Fruit fly (Drosophila melanogaster) whole organism, embryonic: ENCODE measurements around the gene hang.

ENCODE experiments used
- Adf1 ChIP-seq: fragments of 200-800 bp; sonication (Bioruptor generic); IDR thresholded peaks from 2 replicates; pipeline ENCODE4 v1.3.6; 2022; ENCODE audit warnings: missing biosample characterization, missing genetic modification characterization
- B-H1 ChIP-seq: fragments of 200-800 bp; sonication (Bioruptor generic); IDR thresholded peaks from 3 replicates; pipeline ENCODE4 v1.3.6; 2022; ENCODE audit warnings: missing biosample characterization, missing genetic modification characterization
- CG10543 ChIP-seq: fragments of 200-800 bp; sonication (Bioruptor generic); optimal IDR thresholded peaks from 3 replicates; lab custom pipeline; 2017; ENCODE audit warnings: missing biosample characterization, mild to moderate bottlenecking, missing genetic modification characterization, moderate library complexity
- CG12071 ChIP-seq: fragments of 200-800 bp; sonication (Bioruptor generic); optimal IDR thresholded peaks from 3 replicates; lab custom pipeline; 2018; ENCODE audit warnings: missing biosample characterization, mild to moderate bottlenecking, missing genetic modification characterization
- CG13894 ChIP-seq: fragments of 200-800 bp; sonication (Bioruptor generic); optimal IDR thresholded peaks from 3 replicates; lab custom pipeline; 2018; ENCODE audit warnings: missing biosample characterization, mild to moderate bottlenecking, missing genetic modification characterization, moderate library complexity
- CG15011 ChIP-seq: fragments of 200-800 bp; sonication (Bioruptor generic); optimal IDR thresholded peaks from 3 replicates; lab custom pipeline; 2018; ENCODE audit warnings: missing biosample characterization, mild to moderate bottlenecking, missing genetic modification characterization
- CG17328 ChIP-seq: fragments of 200-800 bp; sonication (Bioruptor generic); IDR thresholded peaks from 2 replicates; pipeline ENCODE4 v1.3.6; 2022; ENCODE audit warnings: missing biosample characterization, missing genetic modification characterization
- CG17829 ChIP-seq: fragments of 200-800 bp; optimal IDR thresholded peaks from 2 replicates; lab custom pipeline; 2019; ENCODE audit warnings: missing biosample characterization, mild to moderate bottlenecking, missing genetic modification characterization, moderate library complexity
- CG1832 ChIP-seq: fragments of 200-800 bp; sonication (Bioruptor generic); optimal IDR thresholded peaks from 2 replicates; lab custom pipeline; 2017; ENCODE audit warnings: missing biosample characterization, mild to moderate bottlenecking, missing genetic modification characterization, inconsistent platforms
- CG18599 ChIP-seq: fragments of 200-800 bp; sonication (Bioruptor generic); optimal IDR thresholded peaks from 3 replicates; lab custom pipeline; 2017; ENCODE audit warnings: missing biosample characterization, missing genetic modification characterization, mild to moderate bottlenecking, moderate library complexity, missing genetic modification reagents
- CG4328 ChIP-seq: fragments of 200-800 bp; sonication (Bioruptor generic); optimal IDR thresholded peaks from 3 replicates; lab custom pipeline; 2017; ENCODE audit warnings: missing biosample characterization, missing genetic modification reagents, missing genetic modification characterization
- CG4424 ChIP-seq: fragments of 200-800 bp; sonication (Bioruptor generic); optimal IDR thresholded peaks from 3 replicates; lab custom pipeline; 2016; ENCODE audit warnings: missing biosample characterization, missing genetic modification characterization
- CG5180 ChIP-seq: fragments of 200-800 bp; sonication (Bioruptor generic); optimal IDR thresholded peaks from 3 replicates; lab custom pipeline; 2017; ENCODE audit warnings: missing biosample characterization, missing genetic modification characterization, mild to moderate bottlenecking, moderate library complexity, missing genetic modification reagents
- CG9609 ChIP-seq: fragments of 200-800 bp; sonication (Bioruptor generic); optimal IDR thresholded peaks from 3 replicates; lab custom pipeline; 2016; ENCODE audit warnings: missing biosample characterization, missing genetic modification characterization
- CG9797 ChIP-seq: fragments of 200-800 bp; sonication (Bioruptor generic); optimal IDR thresholded peaks from 3 replicates; lab custom pipeline; 2018; ENCODE audit warnings: missing biosample characterization, mild to moderate bottlenecking, missing genetic modification characterization
- CTCF ChIP-seq: fragments of 200-800 bp; sonication (Bioruptor generic); optimal IDR thresholded peaks from 2 replicates; lab custom pipeline; 2017; ENCODE audit warnings: missing biosample characterization, mild to moderate bottlenecking, missing genetic modification characterization, moderate library complexity
- Dad ChIP-seq: fragments of 200-800 bp; sonication (Bioruptor generic); optimal IDR thresholded peaks from 3 replicates; lab custom pipeline; 2016; ENCODE audit warnings: missing biosample characterization, missing genetic modification characterization
- Hmr ChIP-seq: fragments of 200-800 bp; sonication (Bioruptor generic); optimal IDR thresholded peaks from 3 replicates; lab custom pipeline; 2017; ENCODE audit warnings: mild to moderate bottlenecking, missing biosample characterization, missing genetic modification reagents, missing genetic modification characterization
- Hr51 ChIP-seq, 2 experiments: fragments of 200-800 bp; sonication (Bioruptor generic); optimal IDR thresholded peaks; 2 replicates in 1 of 2; 3 replicates in 1 of 2; lab custom pipeline; 2016 to 2018; ENCODE audit warnings: missing biosample characterization in 2 of 2, missing genetic modification characterization in 2 of 2, mild to moderate bottlenecking in 1 of 2, moderate library complexity in 1 of 2
- Oli ChIP-seq: fragments of 200-800 bp; sonication (Bioruptor generic); optimal IDR thresholded peaks from 2 replicates; lab custom pipeline; 2018; ENCODE audit warnings: missing biosample characterization, mild to moderate bottlenecking, missing genetic modification characterization, moderate library complexity
- Sox102F ChIP-seq: fragments of 200-800 bp; sonication (Bioruptor generic); optimal IDR thresholded peaks from 2 replicates; lab custom pipeline; 2018; ENCODE audit warnings: missing biosample characterization, mild to moderate bottlenecking, missing genetic modification characterization, moderate library complexity
- Spps ChIP-seq: fragments of 200-800 bp; sonication (Bioruptor generic); optimal IDR thresholded peaks from 2 replicates; lab custom pipeline; 2018; ENCODE audit warnings: missing biosample characterization, mild to moderate bottlenecking, missing genetic modification characterization
- Tbp ChIP-seq: fragments of >200 bp; optimal IDR thresholded peaks from 2 replicates; lab custom pipeline; 2018; ENCODE audit warnings: missing biosample characterization, missing genetic modification characterization
- ap ChIP-seq: fragments of 200-800 bp; sonication (Bioruptor generic); IDR thresholded peaks from 2 replicates; pipeline ENCODE4 v1.3.6; 2022; ENCODE audit warnings: missing biosample characterization, missing genetic modification characterization
- chn ChIP-seq: fragments of 200-800 bp; sonication (Bioruptor generic); optimal IDR thresholded peaks from 2 replicates; lab custom pipeline; 2016; ENCODE audit warnings: missing biosample characterization, missing genetic modification characterization
- da ChIP-seq: fragments of 200-800 bp; sonication (Bioruptor generic); optimal IDR thresholded peaks from 2 replicates; lab custom pipeline; 2016; ENCODE audit warnings: missing biosample characterization, missing genetic modification characterization
- dan ChIP-seq: fragments of 200-800 bp; sonication (Bioruptor generic); IDR thresholded peaks from 2 replicates; pipeline ENCODE4 v1.3.6; 2022; ENCODE audit warnings: missing biosample characterization, missing genetic modification characterization
- danr ChIP-seq: fragments of 200-800 bp; sonication (Bioruptor generic); IDR thresholded peaks from 2 replicates; pipeline ENCODE4 v1.3.6; 2022; ENCODE audit warnings: missing biosample characterization, missing genetic modification characterization
- dm ChIP-seq: fragments of 200-800 bp; sonication (Bioruptor generic); optimal IDR thresholded peaks from 3 replicates; lab custom pipeline; 2016; ENCODE audit warnings: missing biosample characterization, missing genetic modification characterization
- en ChIP-seq: fragments of 200-800 bp; sonication (Bioruptor generic); optimal IDR thresholded peaks from 2 replicates; lab custom pipeline; 2016; ENCODE audit warnings: missing biosample characterization, missing genetic modification characterization
- esg ChIP-seq: fragments of 200-800 bp; sonication (Bioruptor generic); conservative IDR thresholded peaks from 2 replicates; pipeline ENCODE4 v1.3.6; 2022; ENCODE audit warnings: missing biosample characterization, missing genetic modification characterization
- fd96Cb ChIP-seq: fragments of 200-800 bp; sonication (Bioruptor generic); optimal IDR thresholded peaks from 2 replicates; lab custom pipeline; 2018; ENCODE audit warnings: missing biosample characterization, mild to moderate bottlenecking, missing genetic modification characterization, moderate library complexity
- ftz-f1 ChIP-seq: fragments of 200-800 bp; sonication (Bioruptor generic); optimal IDR thresholded peaks from 2 replicates; lab custom pipeline; 2016; ENCODE audit warnings: missing biosample characterization, missing genetic modification characterization
- gem ChIP-seq: fragments of 200-800 bp; sonication (Bioruptor generic); optimal IDR thresholded peaks from 2 replicates; lab custom pipeline; 2019; ENCODE audit warnings: missing biosample characterization, mild to moderate bottlenecking, missing genetic modification characterization, moderate library complexity
- gfzf ChIP-seq: fragments of 200-800 bp; sonication (Bioruptor generic); optimal IDR thresholded peaks from 2 replicates; lab custom pipeline; 2016; ENCODE audit warnings: missing biosample characterization, mild to moderate bottlenecking, missing genetic modification characterization, moderate library complexity
- hb ChIP-seq: fragments of 200-800 bp; sonication (Bioruptor generic); IDR thresholded peaks from 3 replicates; pipeline ENCODE4 v1.3.6; 2022; ENCODE audit warnings: missing biosample characterization, missing genetic modification characterization; ENCODE audit not compliant: partially characterized antibody
- jigr1 ChIP-seq: fragments of 200-800 bp; sonication (Bioruptor generic); IDR thresholded peaks from 3 replicates; pipeline ENCODE4 v1.3.6; 2022; ENCODE audit warnings: missing biosample characterization, missing genetic modification characterization
- ken ChIP-seq: fragments of 200-800 bp; sonication (Bioruptor generic); IDR thresholded peaks from 3 replicates; pipeline ENCODE4 v1.3.6; 2022; ENCODE audit warnings: missing biosample characterization, missing genetic modification characterization
- klu ChIP-seq: fragments of 200-800 bp; sonication (Bioruptor generic); IDR thresholded peaks from 2 replicates; pipeline ENCODE4 v1.3.6; 2022; ENCODE audit warnings: missing biosample characterization, missing genetic modification characterization
- lilli ChIP-seq: fragments of 200-800 bp; sonication (Bioruptor generic); optimal IDR thresholded peaks from 3 replicates; lab custom pipeline; 2016; ENCODE audit warnings: missing biosample characterization, missing genetic modification characterization
- org-1 ChIP-seq: fragments of 200-800 bp; sonication (Bioruptor generic); optimal IDR thresholded peaks from 2 replicates; lab custom pipeline; 2017; ENCODE audit warnings: missing biosample characterization, missing genetic modification characterization
- prd ChIP-seq, 3 experiments: fragments of >200 bp in 2 of 3; fragments of 200-800 bp in 1 of 3; sonication (Bioruptor generic) in 1 of 3; optimal IDR thresholded peaks in 2 of 3; IDR thresholded peaks in 1 of 3; 2 replicates in 2 of 3; 3 replicates in 1 of 3; pipeline versions ENCODE4 v1.3.6 to Lab custom; 2017 to 2022; ENCODE audit warnings: missing biosample characterization in 1 of 3, missing genetic modification characterization in 1 of 3
- ro ChIP-seq: fragments of 200-800 bp; sonication (Bioruptor generic); IDR thresholded peaks from 2 replicates; pipeline ENCODE4 v1.3.6; 2022; ENCODE audit warnings: missing biosample characterization, missing genetic modification characterization
- shn ChIP-seq: fragments of 200-800 bp; sonication (Bioruptor generic); optimal IDR thresholded peaks from 3 replicates; lab custom pipeline; 2016; ENCODE audit warnings: missing biosample characterization, missing genetic modification characterization
- sima ChIP-seq: fragments of 200-800 bp; sonication (Bioruptor generic); optimal IDR thresholded peaks from 2 replicates; lab custom pipeline; 2016; ENCODE audit warnings: missing biosample characterization, missing genetic modification characterization
- slp2 ChIP-seq: fragments of 200-800 bp; sonication (Bioruptor generic); optimal IDR thresholded peaks from 2 replicates; lab custom pipeline; 2016; ENCODE audit warnings: missing biosample characterization, missing genetic modification characterization
- sob ChIP-seq: fragments of 200-800 bp; sonication (Bioruptor generic); IDR thresholded peaks from 2 replicates; pipeline ENCODE4 v1.3.6; 2022; ENCODE audit warnings: missing biosample characterization, missing genetic modification characterization
- tup ChIP-seq: fragments of 200-800 bp; sonication (Bioruptor generic); optimal IDR thresholded peaks from 2 replicates; lab custom pipeline; 2016; ENCODE audit warnings: missing biosample characterization, mild to moderate bottlenecking, missing genetic modification characterization, moderate library complexity
- vnd ChIP-seq: fragments of 200-800 bp; sonication (Bioruptor generic); IDR thresholded peaks from 3 replicates; pipeline ENCODE4 v1.3.6; 2022; ENCODE audit warnings: missing biosample characterization, missing genetic modification characterization; ENCODE audit not compliant: partially characterized antibody
- wek ChIP-seq: fragments of 200-800 bp; sonication (Bioruptor generic); optimal IDR thresholded peaks from 3 replicates; lab custom pipeline; 2018; ENCODE audit warnings: missing biosample characterization, mild to moderate bottlenecking, missing genetic modification characterization, moderate library complexity

The hang gene

DNA sequence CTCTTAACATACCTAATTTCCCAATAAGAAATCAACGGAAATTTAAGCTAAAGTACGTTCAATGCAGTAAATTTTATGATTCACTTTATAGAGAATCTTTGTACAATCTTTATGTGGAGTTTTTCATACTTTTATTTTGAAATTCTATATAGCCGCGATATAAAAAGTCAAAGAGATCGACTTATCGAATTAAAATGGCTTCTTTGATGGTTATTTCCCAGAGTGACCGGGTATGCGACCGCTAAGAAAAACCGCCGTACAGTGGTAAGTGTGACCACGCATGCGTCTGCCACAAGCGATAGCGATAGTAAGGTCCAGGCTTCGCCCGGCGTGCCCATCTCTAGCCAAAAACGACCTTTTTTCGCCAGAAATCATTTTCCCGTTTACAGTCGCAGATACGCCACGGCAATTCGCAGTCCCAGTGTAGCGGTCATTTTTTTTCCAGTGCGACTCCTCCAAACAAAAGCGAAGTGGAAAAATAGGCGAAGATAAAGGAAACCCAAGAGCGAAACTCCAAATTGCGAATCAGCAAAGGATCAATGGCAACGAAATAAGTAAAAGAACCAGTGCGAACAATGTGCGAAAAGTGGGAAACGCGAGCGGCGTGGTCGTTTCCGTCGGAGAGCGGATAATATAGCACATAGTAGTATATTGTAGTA is at the start of gene hang (continued):
- TF ChIP-seq chn (GFP tag; lab: Kevin White, UChicago), result no peak
- peak; percentile 3 for TF ChIP-seq dm
- TF ChIP-seq klu (GFP tag; lab: Robert Waterston, UW), result no peak
- no peak for TF ChIP-seq sima (GFP tag; lab: Kevin White, UChicago)
- TF ChIP-seq sob (GFP tag; lab: Robert Waterston, UW), result peak; percentile 57
- no peak for TF ChIP-seq CTCF
- TF ChIP-seq CG9797, result peak; percentile 91
- TF ChIP-seq vnd, result peak; percentile 58; the same call in 1 of the 3 replicates
- peak; percentile 7 for TF ChIP-seq CG9609 (GFP tag; lab: Kevin White, UChicago)
- TF ChIP-seq jigr1 (GFP tag; lab: Robert Waterston, UW), result no peak
- no peak for TF ChIP-seq CG13894 (tag; lab: Kevin White, UChicago)
- peak; percentile 45; the same call in 1 of the 3 replicates for TF ChIP-seq ken
- TF ChIP-seq lilli, result peak; percentile 25
- TF ChIP-seq CG15011 (GFP tag; lab: Kevin White, UChicago), result no peak
- TF ChIP-seq Dad (GFP tag; lab: Kevin White, UChicago), result no peak
- TF ChIP-seq wek, result peak; percentile 5
- peak; percentile 65 for TF ChIP-seq CG18599 (GFP tag; lab: Kevin White, UChicago)
- TF ChIP-seq tup (GFP tag; lab: Kevin White, UChicago), result no peak
- peak; percentile 38; the same call in 2 of the 3 replicates for TF ChIP-seq hb (GFP tag; lab: Robert Waterston, UW)
- no peak for TF ChIP-seq ap
- no peak for TF ChIP-seq en (GFP tag; lab: Kevin White, UChicago)
- TF ChIP-seq CG17829 (tag; lab: Kevin White, UChicago), result peak; percentile 53
- no peak for TF ChIP-seq Spps
- TF ChIP-seq dan (GFP tag; lab: Robert Waterston, UW), result no peak
- TF ChIP-seq CG12071 (GFP tag; lab: Kevin White, UChicago), result peak; percentile 42
- peak; percentile 2 for TF ChIP-seq org-1 (GFP tag; lab: Kevin White, UChicago)
- TF ChIP-seq da (GFP tag; lab: Kevin White, UChicago), result peak; percentile 4
- TF ChIP-seq CG10543 (GFP tag; lab: Kevin White, UChicago), result peak; percentile 75
- TF ChIP-seq CG4424, result peak; percentile 1
- no peak for TF ChIP-seq prd (optimal IDR thresholded peaks at IDR 0.05; lab: Kevin White, UChicago)
- peak; percentile 38; the same call in 2 of the 3 replicates for TF ChIP-seq prd (GFP tag; IDR thresholded peaks at IDR 0.05; lab: Robert Waterston, UW)
- peak in 1 of 2 experiments; percentile 56 for TF ChIP-seq Hr51 (GFP tag; optimal IDR thresholded peaks at IDR 0.05; lab: Kevin White, UChicago)
- peak; percentile 67 for TF ChIP-seq Hmr (GFP tag; lab: Kevin White, UChicago)
- peak; percentile 38 for TF ChIP-seq CG17328 (GFP tag; lab: Robert Waterston, UW)
- no peak for TF ChIP-seq ro (GFP tag; lab: Robert Waterston, UW)
- TF ChIP-seq Sox102F (GFP tag; lab: Kevin White, UChicago), result no peak
- TF ChIP-seq CG4328 (GFP tag; lab: Kevin White, UChicago), result no peak
- peak; percentile 34 for TF ChIP-seq shn (GFP tag; lab: Kevin White, UChicago)
- TF ChIP-seq Tbp (GFP tag; lab: Kevin White, UChicago), result peak; percentile 41
- no peak for TF ChIP-seq slp2 (GFP tag; lab: Kevin White, UChicago)
- TF ChIP-seq CG5180 (GFP tag; lab: Kevin White, UChicago), result no peak
- no peak for TF ChIP-seq ftz-f1 (GFP tag; lab: Kevin White, UChicago)
- TF ChIP-seq CG1832, result no peak
- TF ChIP-seq gfzf (GFP tag; lab: Kevin White, UChicago), result peak; percentile 93
- no peak for TF ChIP-seq gem (tag; lab: Kevin White, UChicago)
- no peak; the same call in 1 of the 2 replicates for TF ChIP-seq Adf1
- no peak for TF ChIP-seq Oli (tag; lab: Kevin White, UChicago)
- no peak for TF ChIP-seq danr (GFP tag; lab: Robert Waterston, UW)
- no peak for TF ChIP-seq B-H1 (GFP tag; lab: Robert Waterston, UW)
- TF ChIP-seq fd96Cb (tag; lab: Kevin White, UChicago), result no peak
- no peak for TF ChIP-seq esg
